Fruit fly (Drosophila melanogaster): ENCODE results near the gene lectin-29Ca.

DNA sequence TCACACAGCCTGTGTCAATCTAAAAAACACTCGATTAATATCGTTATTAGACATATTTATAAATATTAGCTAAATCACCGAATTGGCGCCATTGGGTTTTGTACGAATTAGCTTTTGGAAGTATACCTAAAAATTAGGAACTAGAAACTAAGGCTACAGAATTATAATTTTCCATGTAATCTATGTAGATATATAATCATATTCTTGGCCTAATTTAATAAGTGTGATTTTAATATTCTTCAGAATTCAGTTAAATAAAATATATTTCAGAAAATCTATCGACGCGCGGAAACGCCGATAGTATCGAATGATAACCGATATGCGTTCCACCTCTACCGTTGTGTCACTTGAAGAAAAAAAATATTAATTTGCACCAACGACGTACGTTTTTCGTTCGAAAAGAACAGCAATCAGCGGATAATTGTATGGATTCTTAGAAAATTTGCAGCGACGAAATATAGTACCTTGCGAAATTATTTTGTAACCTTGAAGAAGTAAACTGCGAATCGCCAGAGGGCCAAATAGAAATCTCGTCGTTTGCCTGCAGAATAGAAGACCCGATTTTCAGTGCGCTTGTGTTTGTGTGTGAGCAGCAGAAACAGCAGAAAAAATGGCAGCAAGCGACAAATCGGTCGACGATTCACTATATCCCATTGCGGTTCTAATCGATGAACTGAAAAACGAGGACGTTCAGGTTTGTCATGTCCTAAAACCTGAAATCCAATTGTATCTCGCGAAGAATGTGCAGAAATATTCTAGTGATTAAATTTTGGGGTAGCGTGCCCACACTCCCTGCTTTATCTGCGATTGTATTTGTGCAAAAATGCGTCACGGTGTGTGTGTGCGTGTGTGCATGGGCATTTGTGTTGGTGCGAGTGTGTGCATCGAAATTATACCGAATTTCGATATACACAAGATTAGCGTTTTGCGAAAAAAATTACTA, 28.1 kb downstream of the lectin-29Ca start, which contains the start of gene Pp2A-29B:
- TF ChIP-seq h (optimal IDR thresholded peaks at IDR 0.05) (no peak), insv (optimal IDR thresholded peaks at IDR 0.05) (no peak), psq (optimal IDR thresholded peaks at IDR 0.05) (no peak), Sin3A (optimal IDR thresholded peaks at IDR 0.05) (no peak), ttk (optimal IDR thresholded peaks at IDR 0.05) (no peak), Myc (optimal IDR thresholded peaks at IDR 0.05) (no peak)
